Fruit fly (Drosophila melanogaster) whole organism, embryonic: ENCODE data around the gene CG5928.

ENCODE experiments used
- ATbp ChIP-seq: fragments of 200-800 bp; sonication (Bioruptor generic); optimal IDR thresholded peaks from 2 replicates; lab custom pipeline; 2017; ENCODE audit warnings: missing biosample characterization, mild to moderate bottlenecking, missing genetic modification characterization, missing genetic modification reagents
- CG11504 ChIP-seq: fragments of 200-800 bp; sonication (Bioruptor generic); optimal IDR thresholded peaks from 3 replicates; lab custom pipeline; 2019; ENCODE audit warnings: missing biosample characterization, mild to moderate bottlenecking, missing genetic modification characterization, moderate library complexity
- CG12071 ChIP-seq: fragments of 200-800 bp; sonication (Bioruptor generic); optimal IDR thresholded peaks from 3 replicates; lab custom pipeline; 2018; ENCODE audit warnings: missing biosample characterization, mild to moderate bottlenecking, missing genetic modification characterization
- CG12744 ChIP-seq: fragments of 200-800 bp; sonication (Bioruptor generic); optimal IDR thresholded peaks from 2 replicates; lab custom pipeline; 2016; ENCODE audit warnings: missing biosample characterization, missing genetic modification characterization
- CG1529 ChIP-seq: fragments of 200-800 bp; sonication (Bioruptor generic); optimal IDR thresholded peaks from 3 replicates; lab custom pipeline; 2018; ENCODE audit warnings: missing biosample characterization, missing genetic modification characterization
- CG15479 ChIP-seq: fragments of 200-800 bp; sonication (Bioruptor generic); optimal IDR thresholded peaks from 3 replicates; lab custom pipeline; 2019; ENCODE audit warnings: missing biosample characterization, mild to moderate bottlenecking, missing genetic modification characterization, moderate library complexity
- CG1602 ChIP-seq: fragments of 200-800 bp; sonication (Bioruptor generic); optimal IDR thresholded peaks from 3 replicates; lab custom pipeline; 2016; ENCODE audit warnings: missing biosample characterization, missing genetic modification characterization
- CG16815 ChIP-seq: fragments of 200-800 bp; sonication (Bioruptor generic); optimal IDR thresholded peaks from 3 replicates; lab custom pipeline; 2017; ENCODE audit warnings: missing biosample characterization, mild to moderate bottlenecking, missing genetic modification characterization
- CG17328 ChIP-seq: fragments of 200-800 bp; sonication (Bioruptor generic); IDR thresholded peaks from 2 replicates; pipeline ENCODE4 v1.3.6; 2022; ENCODE audit warnings: missing biosample characterization, missing genetic modification characterization
- CG17912 ChIP-seq: fragments of 200-800 bp; sonication (Bioruptor generic); optimal IDR thresholded peaks from 2 replicates; lab custom pipeline; 2018; ENCODE audit warnings: missing biosample characterization, mild to moderate bottlenecking, missing genetic modification characterization
- CG1832 ChIP-seq: fragments of 200-800 bp; sonication (Bioruptor generic); optimal IDR thresholded peaks from 2 replicates; lab custom pipeline; 2017; ENCODE audit warnings: missing biosample characterization, mild to moderate bottlenecking, missing genetic modification characterization, inconsistent platforms
- CG18599 ChIP-seq: fragments of 200-800 bp; sonication (Bioruptor generic); optimal IDR thresholded peaks from 3 replicates; lab custom pipeline; 2017; ENCODE audit warnings: missing biosample characterization, missing genetic modification characterization, mild to moderate bottlenecking, moderate library complexity, missing genetic modification reagents
- CG2129 ChIP-seq: fragments of 200-800 bp; sonication (Bioruptor generic); IDR thresholded peaks from 2 replicates; pipeline ENCODE4 v1.3.6; 2022; ENCODE audit warnings: missing biosample characterization, missing genetic modification characterization; ENCODE audit not compliant: partially characterized antibody
- CG32772 ChIP-seq: fragments of 200-800 bp; sonication (Bioruptor generic); IDR thresholded peaks from 2 replicates; pipeline ENCODE4 v1.3.6; 2022; ENCODE audit warnings: missing biosample characterization, missing genetic modification characterization
- CG34224 ChIP-seq: fragments of 200-800 bp; sonication (Bioruptor generic); IDR thresholded peaks from 3 replicates; pipeline ENCODE4 v1.3.6; 2022; ENCODE audit warnings: missing biosample characterization, missing genetic modification characterization; ENCODE audit not compliant: partially characterized antibody
- CG42726 ChIP-seq: fragments of 200-800 bp; sonication (Bioruptor generic); IDR thresholded peaks from 2 replicates; pipeline ENCODE4 v1.3.6; 2022; ENCODE audit warnings: missing biosample characterization, missing genetic modification characterization; ENCODE audit not compliant: partially characterized antibody
- CG4707 ChIP-seq: fragments of 200-800 bp; sonication (Bioruptor generic); optimal IDR thresholded peaks from 2 replicates; lab custom pipeline; 2018; ENCODE audit warnings: missing biosample characterization, mild to moderate bottlenecking, missing genetic modification characterization, moderate library complexity
- CG6254 ChIP-seq: fragments of 200-800 bp; sonication (Bioruptor generic); optimal IDR thresholded peaks from 3 replicates; lab custom pipeline; 2017; ENCODE audit warnings: mild to moderate bottlenecking, missing biosample characterization, missing genetic modification reagents, missing genetic modification characterization
- CG9437 ChIP-seq: fragments of 200-800 bp; sonication (Bioruptor generic); optimal IDR thresholded peaks from 2 replicates; lab custom pipeline; 2018; ENCODE audit warnings: missing biosample characterization, mild to moderate bottlenecking, missing genetic modification characterization
- D19B ChIP-seq: fragments of 200-800 bp; sonication (Bioruptor generic); optimal IDR thresholded peaks from 2 replicates; lab custom pipeline; 2017; ENCODE audit warnings: missing biosample characterization, mild to moderate bottlenecking, missing genetic modification characterization
- ERR ChIP-seq: fragments of 200-800 bp; sonication (Bioruptor generic); optimal IDR thresholded peaks from 2 replicates; lab custom pipeline; 2016; ENCODE audit warnings: missing biosample characterization, missing genetic modification characterization
- Eip74EF ChIP-seq, 2 experiments: fragments of 200-800 bp in 1 of 2; fragments of >200 bp in 1 of 2; sonication (Bioruptor generic) in 1 of 2; optimal IDR thresholded peaks; 2 replicates each; lab custom pipeline; 2017 to 2019; ENCODE audit warnings: missing biosample characterization in 2 of 2, missing genetic modification characterization in 2 of 2, mild to moderate bottlenecking in 1 of 2, moderate library complexity in 1 of 2
- MTF-1 ChIP-seq: fragments of 200-800 bp; sonication (Bioruptor generic); optimal IDR thresholded peaks from 2 replicates; lab custom pipeline; 2018; ENCODE audit warnings: missing biosample characterization, mild to moderate bottlenecking, missing genetic modification characterization, borderline replicate concordance
- Opbp ChIP-seq: fragments of 200-800 bp; sonication (Bioruptor generic); IDR thresholded peaks from 3 replicates; pipeline ENCODE4 v1.3.6; 2022; ENCODE audit warnings: missing biosample characterization, missing genetic modification characterization; ENCODE audit not compliant: partially characterized antibody
- Ptx1 ChIP-seq: fragments of 200-800 bp; sonication (Bioruptor generic); IDR thresholded peaks from 2 replicates; pipeline ENCODE4 v1.3.6; 2022; ENCODE audit warnings: missing biosample characterization, missing genetic modification characterization
- Six4 ChIP-seq: fragments of 200-800 bp; sonication (Bioruptor generic); optimal IDR thresholded peaks from 2 replicates; lab custom pipeline; 2016; ENCODE audit warnings: missing biosample characterization, missing genetic modification characterization
- TFAM ChIP-seq: fragments of 200-800 bp; sonication (Bioruptor generic); optimal IDR thresholded peaks from 2 replicates; lab custom pipeline; 2017; ENCODE audit warnings: missing biosample characterization, missing genetic modification characterization, inconsistent platforms
- Xbp1 ChIP-seq: fragments of 200-800 bp; sonication (Bioruptor generic); optimal IDR thresholded peaks from 3 replicates; lab custom pipeline; 2016; ENCODE audit warnings: missing biosample characterization, mild to moderate bottlenecking, missing genetic modification characterization
- cato ChIP-seq: fragments of 200-800 bp; sonication (Bioruptor generic); optimal IDR thresholded peaks from 2 replicates; lab custom pipeline; 2016; ENCODE audit warnings: missing biosample characterization, missing genetic modification characterization, borderline replicate concordance
- dati ChIP-seq: fragments of 200-800 bp; sonication (Bioruptor generic); IDR thresholded peaks from 2 replicates; pipeline ENCODE4 v1.3.6; 2022; ENCODE audit warnings: missing biosample characterization, missing genetic modification characterization
- dmrt99B ChIP-seq: fragments of 200-800 bp; sonication (Bioruptor generic); optimal IDR thresholded peaks from 2 replicates; lab custom pipeline; 2018; ENCODE audit warnings: missing biosample characterization, mild to moderate bottlenecking, missing genetic modification characterization, moderate library complexity
- eve ChIP-seq, 2 experiments: fragments of >200 bp; optimal IDR thresholded peaks; 2 replicates each; lab custom pipeline; 2017; ENCODE audit warnings: missing biosample characterization in 2 of 2, missing genetic modification characterization in 2 of 2
- ewg ChIP-seq: fragments of 200-800 bp; sonication (Bioruptor generic); optimal IDR thresholded peaks from 3 replicates; lab custom pipeline; 2017; ENCODE audit warnings: mild to moderate bottlenecking, missing biosample characterization, missing genetic modification reagents, missing genetic modification characterization
- exex ChIP-seq: fragments of 200-800 bp; sonication (Bioruptor generic); optimal IDR thresholded peaks from 4 replicates; lab custom pipeline; 2018; ENCODE audit warnings: missing biosample characterization, mild to moderate bottlenecking, missing genetic modification characterization, moderate library complexity
- fd64A ChIP-seq: fragments of 200-800 bp; sonication (Bioruptor generic); optimal IDR thresholded peaks from 3 replicates; lab custom pipeline; 2018; ENCODE audit warnings: missing biosample characterization, mild to moderate bottlenecking, missing genetic modification characterization
- fd96Cb ChIP-seq: fragments of 200-800 bp; sonication (Bioruptor generic); optimal IDR thresholded peaks from 2 replicates; lab custom pipeline; 2018; ENCODE audit warnings: missing biosample characterization, mild to moderate bottlenecking, missing genetic modification characterization, moderate library complexity
- inv ChIP-seq: fragments of 200-800 bp; sonication (Bioruptor generic); IDR thresholded peaks from 2 replicates; pipeline ENCODE4 v1.3.6; 2022; ENCODE audit warnings: missing biosample characterization, missing genetic modification characterization; ENCODE audit not compliant: partially characterized antibody
- jing ChIP-seq: fragments of 200-800 bp; sonication (Bioruptor generic); optimal IDR thresholded peaks from 2 replicates; lab custom pipeline; 2018; ENCODE audit warnings: missing biosample characterization, mild to moderate bottlenecking, missing genetic modification characterization
- nmo ChIP-seq: fragments of 200-800 bp; sonication (Bioruptor generic); optimal IDR thresholded peaks from 2 replicates; lab custom pipeline; 2018; ENCODE audit warnings: missing biosample characterization, mild to moderate bottlenecking, missing genetic modification characterization, moderate library complexity
- oc ChIP-seq: fragments of 200-800 bp; sonication (Bioruptor generic); optimal IDR thresholded peaks from 2 replicates; lab custom pipeline; 2018; ENCODE audit warnings: missing biosample characterization, mild to moderate bottlenecking, missing genetic modification characterization, moderate library complexity
- pan ChIP-seq, 4 experiments: fragments of >200 bp in 3 of 4; fragments of 200-800 bp in 1 of 4; sonication (Bioruptor generic) in 1 of 4; optimal IDR thresholded peaks in 3 of 4; IDR thresholded peaks in 1 of 4; 2 replicates each; pipeline versions ENCODE4 v1.3.6 to Lab custom; 2017 to 2022; ENCODE audit warnings: missing biosample characterization in 2 of 4, missing genetic modification characterization in 2 of 4, mixed read lengths in 1 of 4
- pita ChIP-seq: fragments of 200-800 bp; sonication (Bioruptor generic); optimal IDR thresholded peaks from 2 replicates; lab custom pipeline; 2017; ENCODE audit warnings: missing biosample characterization, mild to moderate bottlenecking, missing genetic modification characterization
- slbo ChIP-seq: fragments of 200-800 bp; sonication (Bioruptor generic); IDR thresholded peaks from 2 replicates; pipeline ENCODE4 v1.3.6; 2022; ENCODE audit warnings: missing biosample characterization, missing genetic modification characterization
- sob ChIP-seq: fragments of 200-800 bp; sonication (Bioruptor generic); IDR thresholded peaks from 2 replicates; pipeline ENCODE4 v1.3.6; 2022; ENCODE audit warnings: missing biosample characterization, missing genetic modification characterization
- stwl ChIP-seq: fragments of 200-800 bp; sonication (Bioruptor generic); optimal IDR thresholded peaks from 3 replicates; lab custom pipeline; 2018; ENCODE audit warnings: missing biosample characterization, mild to moderate bottlenecking, missing genetic modification characterization, moderate library complexity
- sug ChIP-seq: fragments of 200-800 bp; optimal IDR thresholded peaks from 2 replicates; lab custom pipeline; 2019; ENCODE audit warnings: missing biosample characterization, mild to moderate bottlenecking, missing genetic modification characterization, moderate library complexity
- vfl ChIP-seq: fragments of 200-800 bp; sonication (Bioruptor generic); optimal IDR thresholded peaks from 2 replicates; lab custom pipeline; 2016; ENCODE audit warnings: missing biosample characterization, missing genetic modification characterization
- z ChIP-seq: fragments of 200-800 bp; sonication (Bioruptor generic); IDR thresholded peaks from 3 replicates; pipeline ENCODE4 v1.3.6; 2022; ENCODE audit warnings: missing biosample characterization, missing genetic modification characterization

CG5928 gene

DNA sequence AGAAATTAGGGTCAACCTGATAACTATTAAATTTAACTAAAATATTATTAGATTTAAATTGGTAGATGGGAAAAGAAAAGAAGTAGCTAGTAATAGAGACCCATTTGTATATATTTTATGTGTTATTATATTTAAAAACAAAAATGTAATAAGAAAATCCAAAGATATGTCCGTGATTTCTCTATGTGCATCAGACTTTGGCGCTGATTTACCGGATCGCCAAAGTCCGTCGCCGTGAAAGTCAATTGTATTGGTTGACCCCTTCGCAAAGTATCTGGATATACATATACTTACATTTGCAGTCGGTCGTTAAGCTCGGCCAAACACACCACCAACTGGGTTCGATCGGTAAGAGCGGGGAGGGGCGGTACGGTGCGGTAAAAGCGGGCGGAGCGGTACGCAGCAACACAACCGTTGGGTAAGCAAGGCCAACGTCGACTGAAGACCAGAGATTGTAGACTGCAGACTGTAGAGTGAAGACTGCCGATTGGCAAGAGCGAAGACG lies 9.3 kb downstream of the CG5928 start (continued):
- TF ChIP-seq Ptx1 (GFP tag; lab: Robert Waterston, UW) (peak; percentile 52), CG2129 (GFP tag; lab: Robert Waterston, UW) (no peak), eve (GFP tag; optimal IDR thresholded peaks at IDR 0.05; lab: Kevin White, UChicago) (no peak), stwl (tag; lab: Kevin White, UChicago) (no peak), Opbp (0 out of 3 replicates have a peak, but pooled peaks have one; percentile 29), dati (GFP tag; lab: Robert Waterston, UW) (no peak), CG12744 (no peak), CG42726 (no peak), Eip74EF (GFP tag; optimal IDR thresholded peaks at IDR 0.05; lab: Kevin White, UChicago) (peak in 1 of 2 experiments; percentile 11), MTF-1 (GFP tag; lab: Kevin White, UChicago) (no peak), CG4707 (GFP tag; lab: Kevin White, UChicago) (no peak), dmrt99B (tag; lab: Kevin White, UChicago) (peak; percentile 56), CG17328 (GFP tag; lab: Robert Waterston, UW) (0 out of 2 replicates have a peak, but pooled peaks have one; percentile 26), nmo (GFP tag; lab: Kevin White, UChicago) (peak; percentile 38), cato (no peak), CG9437 (GFP tag; lab: Kevin White, UChicago) (no peak), CG17912 (GFP tag; lab: Kevin White, UChicago) (no peak), sug (tag; lab: Kevin White, UChicago) (no peak), CG11504 (tag; lab: Kevin White, UChicago) (peak; percentile 72), oc (tag; lab: Kevin White, UChicago) (no peak), CG15479 (GFP tag; lab: Kevin White, UChicago) (no peak), ATbp (GFP tag; lab: Kevin White, UChicago) (peak; percentile 37), Six4 (GFP tag; lab: Kevin White, UChicago) (no peak), pita (GFP tag; lab: Kevin White, UChicago) (no peak), D19B (no peak), jing (GFP tag; lab: Kevin White, UChicago) (no peak), z (GFP tag; lab: Robert Waterston, UW) (no peak), inv (no peak), TFAM (no peak), Xbp1 (GFP tag; lab: Kevin White, UChicago) (no peak), CG1602 (GFP tag; lab: Kevin White, UChicago) (no peak), CG6254 (GFP tag; lab: Kevin White, UChicago) (no peak), vfl (GFP tag; lab: Kevin White, UChicago) (no peak), CG34224 (no peak), sob (GFP tag; lab: Robert Waterston, UW) (no peak), pan (optimal IDR thresholded peaks at IDR 0.05; lab: Kevin White, UChicago) (no peak), pan (GFP tag; optimal IDR thresholded peaks at IDR 0.05 in 1 of 2, IDR thresholded peaks at IDR 0.05 in 1 of 2) (peak in 1 of 2 experiments; percentile 16), CG1832 (GFP tag; lab: Kevin White, UChicago) (no peak), CG32772 (GFP tag; lab: Robert Waterston, UW) (no peak), CG1529 (GFP tag; lab: Kevin White, UChicago) (peak; percentile 7), CG12071 (no peak), ewg (peak; percentile 14), CG16815 (GFP tag; lab: Kevin White, UChicago) (no peak), fd64A (GFP tag; lab: Kevin White, UChicago) (no peak), ERR (GFP tag; lab: Kevin White, UChicago) (no peak), CG18599 (GFP tag; lab: Kevin White, UChicago) (no peak), slbo (GFP tag; lab: Robert Waterston, UW) (no peak), fd96Cb (tag; lab: Kevin White, UChicago) (peak; percentile 33), exex (tag; lab: Kevin White, UChicago) (no peak)
